Worm (Caenorhabditis elegans) whole organism, L4 larva: ENCODE measurements around the gene abch-1.

ENCODE experiments used
- F37D6.2 ChIP-seq: sonication (generic microtip); optimal IDR thresholded peaks from 2 replicates; lab custom pipeline; 2016; ENCODE audit warnings: mild to moderate bottlenecking, missing genetic modification characterization, missing compliant biosample characterization
- Y105C5A.15 ChIP-seq: fragments of 200-800 bp; sonication (Bioruptor generic); IDR thresholded peaks from 2 replicates; pipeline ENCODE4 v1.3.6; 2022; ENCODE audit warnings: missing genetic modification characterization, missing compliant biosample characterization
- Y48G9A.11 ChIP-seq: fragments of 200-800 bp; sonication (Bioruptor generic); IDR thresholded peaks from 2 replicates; pipeline ENCODE4 v1.3.6; 2022; ENCODE audit warnings: missing genetic modification reagents, missing genetic modification characterization, missing compliant biosample characterization
- aha-1 ChIP-seq: fragments of 150-350 bp; peaks from one replicate; lab custom pipeline; 2014; ENCODE audit warnings: missing biosample characterization, missing genetic modification characterization
- aly-2 ChIP-seq: sonication (generic microtip); optimal IDR thresholded peaks from 2 replicates; lab custom pipeline; 2018; ENCODE audit warnings: missing biosample characterization, missing genetic modification characterization
- ama-1 ChIP-seq: fragments of 150-350 bp; optimal IDR thresholded peaks from 2 replicates; lab custom pipeline; 2014; ENCODE audit warnings: inconsistent platforms, mixed read lengths
- ceh-20 ChIP-seq: fragments of 200-800 bp; sonication (Bioruptor generic); IDR thresholded peaks from 2 replicates; pipeline ENCODE4 v1.3.6; 2022; ENCODE audit warnings: missing genetic modification reagents, missing genetic modification characterization, missing compliant biosample characterization
- ceh-44 ChIP-seq: fragments of 200-800 bp; sonication (Bioruptor generic); IDR thresholded peaks from 2 replicates; pipeline ENCODE4 v1.3.6; 2022; ENCODE audit warnings: missing genetic modification reagents, missing genetic modification characterization, missing compliant biosample characterization
- ceh-62 ChIP-seq: sonication (generic microtip); optimal IDR thresholded peaks from 2 replicates; lab custom pipeline; 2017; ENCODE audit warnings: missing biosample characterization, missing genetic modification characterization
- ces-1 ChIP-seq: fragments of 150-350 bp; sonication (generic microtip); optimal IDR thresholded peaks from 4 replicates; lab custom pipeline; 2014; ENCODE audit warnings: missing biosample characterization, missing genetic modification reagents, missing genetic modification characterization
- ctbp-1 ChIP-seq: fragments of 200-800 bp; sonication (Bioruptor generic); IDR thresholded peaks from 2 replicates; pipeline ENCODE4 v1.3.6; 2022; ENCODE audit warnings: missing genetic modification reagents, missing genetic modification characterization, missing compliant biosample characterization
- daf-19 ChIP-seq: fragments of 200-800 bp; sonication (Bioruptor generic); conservative IDR thresholded peaks from 2 replicates; pipeline ENCODE4 v1.3.6; 2022; ENCODE audit warnings: missing genetic modification characterization, missing compliant biosample characterization
- dpl-1 ChIP-seq: fragments of 150-350 bp; optimal IDR thresholded peaks from 2 replicates; lab custom pipeline; 2014; ENCODE audit warnings: missing biosample characterization, missing genetic modification reagents, missing genetic modification characterization
- dve-1 ChIP-seq: sonication (generic microtip); optimal IDR thresholded peaks from 2 replicates; lab custom pipeline; 2017; ENCODE audit warnings: antibody characterized with exemption, mild to moderate bottlenecking, missing genetic modification characterization, missing compliant biosample characterization; ENCODE audit not compliant: insufficient read depth
- egl-27 ChIP-seq: sonication (generic microtip); optimal IDR thresholded peaks from 3 replicates; lab custom pipeline; 2017; ENCODE audit warnings: missing biosample characterization, missing genetic modification reagents, missing genetic modification characterization
- egl-43 ChIP-seq: fragments of 200-800 bp; sonication (Bioruptor generic); IDR thresholded peaks from 2 replicates; pipeline ENCODE4 v1.3.6; 2022; ENCODE audit warnings: missing genetic modification reagents, missing genetic modification characterization, missing compliant biosample characterization
- lim-7 ChIP-seq: fragments of 200-800 bp; sonication (Bioruptor generic); IDR thresholded peaks from 2 replicates; pipeline ENCODE4 v1.3.6; 2022; ENCODE audit warnings: missing genetic modification characterization, missing compliant biosample characterization
- lin-1 ChIP-seq: fragments of 200-800 bp; sonication (Bioruptor generic); IDR thresholded peaks from 2 replicates; pipeline ENCODE4 v1.3.6; 2022; ENCODE audit warnings: missing genetic modification reagents, missing genetic modification characterization, missing compliant biosample characterization
- lin-15B ChIP-seq: fragments of 150-350 bp; sonication (generic microtip); optimal IDR thresholded peaks from 3 replicates; lab custom pipeline; 2014; ENCODE audit warnings: missing biosample characterization, missing genetic modification characterization
- lsy-2 ChIP-seq, 2 experiments: fragments of 150-350 bp in 1 of 2; sonication (generic microtip) in 1 of 2; optimal IDR thresholded peaks; 2 replicates each; lab custom pipeline; 2014 to 2017; ENCODE audit warnings: missing biosample characterization in 2 of 2, missing genetic modification characterization in 2 of 2
- madf-5 ChIP-seq, 2 experiments: fragments of 200-800 bp; sonication (Bioruptor generic); IDR thresholded peaks; 2 replicates each; pipeline ENCODE4 v1.3.6; 2022; ENCODE audit warnings: missing compliant biosample characterization in 2 of 2, missing genetic modification characterization in 2 of 2
- mdt-29 ChIP-seq: fragments of 200-800 bp; sonication (Bioruptor generic); IDR thresholded peaks from 2 replicates; pipeline ENCODE4 v1.3.6; 2022; ENCODE audit warnings: missing genetic modification reagents, missing genetic modification characterization, missing compliant biosample characterization
- mep-1 ChIP-seq: fragments of 150-350 bp; sonication (generic microtip); optimal IDR thresholded peaks from 3 replicates; lab custom pipeline; 2014; ENCODE audit warnings: missing biosample characterization, missing genetic modification characterization
- mes-2 ChIP-seq: sonication (generic microtip); optimal IDR thresholded peaks from 2 replicates; lab custom pipeline; 2016; ENCODE audit warnings: missing genotype, mild to moderate bottlenecking, missing genetic modification characterization, missing compliant biosample characterization; ENCODE audit not compliant: poor library complexity, severe bottlenecking
- mxl-3 ChIP-seq: fragments of 200-800 bp; sonication (Bioruptor generic); optimal IDR thresholded peaks from 2 replicates; lab custom pipeline; 2018; ENCODE audit warnings: mild to moderate bottlenecking, missing genetic modification characterization, missing compliant biosample characterization
- nhr-10 ChIP-seq: fragments of 150-350 bp; optimal IDR thresholded peaks from 2 replicates; lab custom pipeline; 2014; ENCODE audit warnings: missing biosample characterization, missing genetic modification characterization
- nhr-102 ChIP-seq: sonication (generic microtip); optimal IDR thresholded peaks from 2 replicates; lab custom pipeline; 2016; ENCODE audit warnings: mild to moderate bottlenecking, missing genetic modification characterization, moderate library complexity, missing compliant biosample characterization
- nhr-11 ChIP-seq: fragments of 150-350 bp; optimal IDR thresholded peaks from 2 replicates; lab custom pipeline; 2014; ENCODE audit warnings: missing biosample characterization, missing genetic modification characterization
- nhr-111 ChIP-seq: fragments of 200-800 bp; sonication (Bioruptor generic); optimal IDR thresholded peaks from 2 replicates; lab custom pipeline; 2018; ENCODE audit warnings: mild to moderate bottlenecking, missing genetic modification characterization, missing compliant biosample characterization
- nhr-41 ChIP-seq: fragments of 200-800 bp; sonication (Bioruptor generic); IDR thresholded peaks from 2 replicates; pipeline ENCODE4 v1.3.6; 2022; ENCODE audit warnings: missing genetic modification reagents, missing genetic modification characterization, missing compliant biosample characterization
- nhr-48 ChIP-seq: sonication (generic microtip); optimal IDR thresholded peaks from 2 replicates; lab custom pipeline; 2016; ENCODE audit warnings: mild to moderate bottlenecking, missing genetic modification characterization, missing compliant biosample characterization
- nhr-6 ChIP-seq: fragments of 150-350 bp; optimal IDR thresholded peaks from 2 replicates; lab custom pipeline; 2014; ENCODE audit warnings: missing biosample characterization, missing genetic modification characterization
- nhr-76 ChIP-seq: fragments of 150-350 bp; optimal IDR thresholded peaks from 2 replicates; lab custom pipeline; 2014; ENCODE audit warnings: missing biosample characterization, missing genetic modification characterization
- nhr-77 ChIP-seq: fragments of 150-350 bp; optimal IDR thresholded peaks from 2 replicates; lab custom pipeline; 2014; ENCODE audit warnings: missing biosample characterization, missing genetic modification characterization
- rbr-2 ChIP-seq: sonication (generic microtip); optimal IDR thresholded peaks from 2 replicates; lab custom pipeline; 2016; ENCODE audit warnings: missing genotype, missing genetic modification characterization, missing compliant biosample characterization
- set-16 ChIP-seq: fragments of 200-800 bp; sonication (Bioruptor generic); IDR thresholded peaks from 2 replicates; pipeline ENCODE4 v1.3.6; 2022; ENCODE audit warnings: missing genetic modification reagents, missing genetic modification characterization, missing compliant biosample characterization
- snpc-1.2 ChIP-seq: fragments of 200-800 bp; sonication (Bioruptor generic); IDR thresholded peaks from 2 replicates; pipeline ENCODE4 v1.3.6; 2022; ENCODE audit warnings: missing genetic modification reagents, missing genetic modification characterization, missing compliant biosample characterization
- snpc-4 ChIP-seq: fragments of 150-350 bp; optimal IDR thresholded peaks from 2 replicates; lab custom pipeline; 2014; ENCODE audit warnings: missing biosample characterization, missing genetic modification characterization
- spr-1 ChIP-seq: sonication (generic microtip); optimal IDR thresholded peaks from 2 replicates; lab custom pipeline; 2016; ENCODE audit warnings: mild to moderate bottlenecking, missing genetic modification characterization, missing compliant biosample characterization
- spr-3 ChIP-seq: fragments of 200-800 bp; sonication (Bioruptor generic); optimal IDR thresholded peaks from 2 replicates; lab custom pipeline; 2018; ENCODE audit warnings: mild to moderate bottlenecking, missing genetic modification characterization, missing compliant biosample characterization
- tra-1 ChIP-seq: fragments of 200-800 bp; sonication (Bioruptor generic); IDR thresholded peaks from 2 replicates; pipeline ENCODE4 v1.3.6; 2022; ENCODE audit warnings: missing genetic modification reagents, missing genetic modification characterization, missing compliant biosample characterization
- unc-130 ChIP-seq: sonication (generic microtip); optimal IDR thresholded peaks from 2 replicates; lab custom pipeline; 2016; ENCODE audit warnings: missing genetic modification reagents, missing genetic modification characterization, missing compliant biosample characterization
- unc-39 ChIP-seq: sonication (generic microtip); optimal IDR thresholded peaks from 2 replicates; lab custom pipeline; 2017; ENCODE audit warnings: missing biosample characterization, missing genetic modification characterization
- unc-62 ChIP-seq, 3 experiments: fragments of 150-350 bp in 1 of 3; sonication (generic microtip); optimal IDR thresholded peaks in 2 of 3; peaks in 1 of 3; 1 replicate in 1 of 3; 2 replicates in 2 of 3; lab custom pipeline; 2014 to 2017; ENCODE audit warnings: missing biosample characterization in 3 of 3, missing genetic modification characterization in 3 of 3, missing genetic modification reagents in 3 of 3, missing genotype in 1 of 3
- vab-7 ChIP-seq: fragments of 200-800 bp; sonication (Bioruptor generic); IDR thresholded peaks from 2 replicates; pipeline ENCODE4 v1.3.6; 2022; ENCODE audit warnings: missing genetic modification reagents, missing genetic modification characterization, missing compliant biosample characterization
- zfp-2 ChIP-seq: sonication (generic microtip); optimal IDR thresholded peaks from 2 replicates; lab custom pipeline; 2016; ENCODE audit warnings: mild to moderate bottlenecking, missing genetic modification characterization, missing compliant biosample characterization
- zfp-3 ChIP-seq: fragments of 200-800 bp; sonication (Bioruptor generic); conservative IDR thresholded peaks from 2 replicates; pipeline ENCODE4 v1.3.6; 2022; ENCODE audit warnings: missing genetic modification reagents, missing genetic modification characterization, missing compliant biosample characterization
- zip-11 ChIP-seq: fragments of 200-800 bp; sonication (Bioruptor generic); IDR thresholded peaks from 2 replicates; pipeline ENCODE4 v1.3.6; 2022; ENCODE audit warnings: missing genetic modification characterization, missing compliant biosample characterization
- zip-2 ChIP-seq: fragments of 150-350 bp; optimal IDR thresholded peaks from 2 replicates; lab custom pipeline; 2014; ENCODE audit warnings: missing biosample characterization, missing genetic modification characterization
- ztf-11 ChIP-seq: fragments of 150-350 bp; optimal IDR thresholded peaks from 2 replicates; lab custom pipeline; 2014; ENCODE audit warnings: missing biosample characterization, missing genetic modification characterization
- ztf-7 ChIP-seq: fragments of 150-350 bp; optimal IDR thresholded peaks from 2 replicates; lab custom pipeline; 2014; ENCODE audit warnings: missing biosample characterization, missing genetic modification characterization

Gene abch-1

DNA sequence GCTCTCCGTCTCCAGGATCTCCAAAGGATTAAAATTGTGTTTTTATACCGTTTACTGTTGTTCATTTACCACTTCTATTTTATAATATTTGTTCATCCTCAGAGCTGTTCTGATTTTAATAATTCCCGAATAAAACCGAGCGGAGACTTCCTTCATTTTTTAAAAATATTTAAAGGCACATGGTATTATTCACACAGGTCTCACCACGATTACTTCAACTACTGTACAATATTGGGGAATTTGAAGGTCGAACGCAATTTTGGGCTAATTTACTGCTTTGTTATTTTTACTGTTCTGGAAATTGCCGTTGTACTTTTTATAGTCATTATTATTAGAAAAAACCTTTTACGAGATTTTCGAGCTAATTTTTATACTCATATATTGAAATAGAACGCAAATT lies 40.2 kb downstream of the abch-1 start (continued):
- no peak for TF ChIP-seq zip-11 (GFP tag; lab: Robert Waterston, UW)
- TF ChIP-seq ceh-20, result no peak
- TF ChIP-seq egl-43, result no peak
- TF ChIP-seq zfp-2 (tag; lab: Kevin White, UChicago), result no peak

- TF ChIP-seq nhr-76 (tag; lab: Kevin White, UChicago) (no peak), nhr-41 (GFP tag; lab: Robert Waterston, UW) (no peak), ctbp-1 (GFP tag; lab: Robert Waterston, UW) (no peak), daf-19 (GFP tag; lab: Robert Waterston, UW) (no peak), dpl-1 (GFP tag; lab: Kevin White, UChicago) (peak; percentile 81), ceh-44 (GFP tag; lab: Robert Waterston, UW) (no peak), tra-1 (no peak), nhr-11 (tag; lab: Kevin White, UChicago) (peak; percentile 30), mes-2 (tag; lab: Kevin White, UChicago) (peak; percentile 82), nhr-111 (GFP tag; lab: Kevin White, UChicago) (no peak), ceh-62 (tag; lab: Kevin White, UChicago) (no peak), nhr-6 (tag; lab: Kevin White, UChicago) (peak; percentile 83), ztf-11 (no peak), F37D6.2 (tag; lab: Kevin White, UChicago) (no peak), aha-1 (tag; lab: Kevin White, UChicago) (peak; percentile 95), egl-27 (tag; lab: Kevin White, UChicago) (no peak), mxl-3 (no peak), ztf-7 (peak; percentile 22), vab-7 (GFP tag; lab: Robert Waterston, UW) (no peak), lin-1 (GFP tag; lab: Robert Waterston, UW) (no peak), ces-1 (GFP tag; lab: Kevin White, UChicago) (no peak), nhr-10 (tag; lab: Kevin White, UChicago) (no peak), lim-7 (GFP tag; lab: Robert Waterston, UW) (no peak), spr-1 (tag; lab: Kevin White, UChicago) (no peak), lsy-2 (tag; optimal IDR thresholded peaks at IDR 0.05; lab: Kevin White, UChicago) (peak; percentile 92 to 99), unc-39 (no peak), madf-5 (GFP tag; IDR thresholded peaks at IDR 0.05; lab: Robert Waterston, UW) (no peak), ama-1 (peak; percentile 4), nhr-48 (no peak), unc-130 (peak; percentile 23), Y105C5A.15 (GFP tag; lab: Robert Waterston, UW) (no peak), unc-62 (GFP tag; optimal IDR thresholded peaks at IDR 0.05 in 1 of 2; lab: Kevin White, UChicago) (no peak), unc-62 (tag; optimal IDR thresholded peaks at IDR 0.05; lab: Kevin White, UChicago) (no peak), aly-2 (tag; lab: Kevin White, UChicago) (no peak), nhr-77 (peak; percentile 77), spr-3 (GFP tag; lab: Kevin White, UChicago) (no peak), rbr-2 (tag; lab: Kevin White, UChicago) (peak; percentile 36), zip-2 (tag; lab: Kevin White, UChicago) (no peak), mdt-29 (GFP tag; lab: Robert Waterston, UW) (no peak), set-16 (GFP tag; lab: Robert Waterston, UW) (no peak), lin-15B (tag; lab: Kevin White, UChicago) (no peak), nhr-102 (tag; lab: Kevin White, UChicago) (no peak), mep-1 (peak; percentile 76), dve-1 (tag; lab: Kevin White, UChicago) (peak; percentile 73), snpc-4 (no peak), Y48G9A.11 (GFP tag; lab: Robert Waterston, UW) (no peak), snpc-1.2 (GFP tag; lab: Robert Waterston, UW) (no peak; the same call in 1 of the 2 replicates), zfp-3 (GFP tag; lab: Robert Waterston, UW) (no peak)
Observed at ce11 chrII:6489711-6490184, 41.7 kb downstream of the abch-1 start, which contains the start of the genes snr-3 and rsp-5. TSS of gene snr-3 (minus strand) at chrII:6489761. TSS of gene rsp-5 (plus strand) at chrII:6490165.
